Worm (Caenorhabditis elegans) whole organism, L1 larva: ENCODE data around the gene ZK1240.3.

Source experiments
- ama-1 ChIP-seq: fragments of 150-350 bp; optimal IDR thresholded peaks from 2 replicates; lab custom pipeline; 2014
- ets-5 ChIP-seq: fragments of 200-800 bp; sonication (Bioruptor generic); IDR thresholded peaks from 2 replicates; pipeline ENCODE4 v1.3.6; 2022; ENCODE audit warnings: missing genetic modification characterization, missing compliant biosample characterization
- fos-1 ChIP-seq: fragments of 150-350 bp; optimal IDR thresholded peaks from 2 replicates; lab custom pipeline; 2014; ENCODE audit warnings: missing biosample characterization, missing genetic modification characterization
- jun-1 ChIP-seq: fragments of 150-350 bp; optimal IDR thresholded peaks from 2 replicates; lab custom pipeline; 2014; ENCODE audit warnings: missing biosample characterization, missing genetic modification reagents, missing genetic modification characterization
- lir-3 ChIP-seq: sonication (generic microtip); optimal IDR thresholded peaks from 2 replicates; lab custom pipeline; 2016; ENCODE audit warnings: mild to moderate bottlenecking, missing genetic modification characterization, moderate library complexity, missing compliant biosample characterization; ENCODE audit not compliant: poor library complexity
- nhr-11 ChIP-seq: fragments of 150-350 bp; optimal IDR thresholded peaks from 2 replicates; lab custom pipeline; 2014; ENCODE audit warnings: missing biosample characterization, missing genetic modification characterization
- nhr-12 ChIP-seq: sonication (generic microtip); optimal IDR thresholded peaks from 2 replicates; lab custom pipeline; 2017; ENCODE audit warnings: missing biosample characterization, missing genetic modification characterization
- nhr-237 ChIP-seq: fragments of 150-350 bp; optimal IDR thresholded peaks from 2 replicates; lab custom pipeline; 2014; ENCODE audit warnings: missing biosample characterization, missing genetic modification characterization
- pqm-1 ChIP-seq: sonication (generic microtip); optimal IDR thresholded peaks from 3 replicates; lab custom pipeline; 2017; ENCODE audit warnings: missing biosample characterization, missing genetic modification characterization
- sox-4 ChIP-seq: sonication (generic microtip); optimal IDR thresholded peaks from 2 replicates; lab custom pipeline; 2016; ENCODE audit warnings: missing genetic modification characterization, missing compliant biosample characterization
- unc-130 ChIP-seq: fragments of 150-350 bp; optimal IDR thresholded peaks from 2 replicates; lab custom pipeline; 2017; ENCODE audit warnings: missing biosample characterization, missing genetic modification characterization, inconsistent platforms
- zag-1 ChIP-seq: fragments of 150-350 bp; optimal IDR thresholded peaks from 2 replicates; lab custom pipeline; 2014; ENCODE audit warnings: missing biosample characterization, missing genetic modification characterization

- TF ChIP-seq nhr-12 (no peak), lir-3 (tag; lab: Kevin White, UChicago) (no peak), unc-130 (tag; lab: Kevin White, UChicago) (no peak), fos-1 (no peak), jun-1 (no peak), ama-1 (lab: Kevin White, UChicago) (no peak), zag-1 (tag; lab: Kevin White, UChicago) (no peak), sox-4 (no peak), nhr-11 (tag; lab: Kevin White, UChicago) (no peak), ets-5 (no peak), pqm-1 (no peak), nhr-237 (tag; lab: Kevin White, UChicago) (no peak)
These were observed 14.6 kb upstream of the ZK1240.3 start for ce11 chrII:2305507-2305906.
